Fruit fly (Drosophila melanogaster) S2 (cell line): ENCODE measurements around the gene JTBR.

Experiments
- CG8478 ChIP-seq: fragments of >200 bp; optimal IDR thresholded peaks from 2 replicates; lab custom pipeline; 2018
- CTCF ChIP-seq, 2 experiments: fragments of >200 bp; optimal IDR thresholded peaks; 2 replicates each; lab custom pipeline; 2018

- TF ChIP-seq CG8478 (lab: Kevin White, UChicago), result no peak
- no peak for TF ChIP-seq CTCF (optimal IDR thresholded peaks at IDR 0.05; lab: Kevin White, UChicago)
Observed at dm6 chr3L:1772593-1772992, 30.1 kb downstream of the JTBR start.
